Worm (Caenorhabditis elegans) whole organism, L4 larva: ENCODE measurements around the gene pepm-1.

Experiments used
- F26F4.8 ChIP-seq: fragments of 200-800 bp; sonication (Bioruptor generic); conservative IDR thresholded peaks from 2 replicates; pipeline ENCODE4 v1.3.6; 2022; ENCODE audit warnings: missing genetic modification characterization, missing compliant biosample characterization
- F37D6.2 ChIP-seq: sonication (generic microtip); optimal IDR thresholded peaks from 2 replicates; lab custom pipeline; 2016; ENCODE audit warnings: mild to moderate bottlenecking, missing genetic modification characterization, missing compliant biosample characterization
- T20F7.1 ChIP-seq: fragments of 200-800 bp; sonication (Bioruptor generic); optimal IDR thresholded peaks from 2 replicates; lab custom pipeline; 2018; ENCODE audit warnings: mild to moderate bottlenecking, missing genetic modification characterization, missing compliant biosample characterization
- Y75B8A.6 ChIP-seq: fragments of 200-800 bp; sonication (Bioruptor generic); IDR thresholded peaks from 2 replicates; pipeline ENCODE4 v1.3.6; 2022; ENCODE audit warnings: missing genetic modification reagents, missing genetic modification characterization, missing compliant biosample characterization
- ZK337.2 ChIP-seq: fragments of 200-800 bp; sonication (Bioruptor generic); IDR thresholded peaks from 2 replicates; pipeline ENCODE4 v1.3.6; 2022; ENCODE audit warnings: missing genetic modification reagents, missing genetic modification characterization, missing compliant biosample characterization
- ZK546.5 ChIP-seq, 2 experiments: sonication (generic microtip); optimal IDR thresholded peaks; 2 replicates each; lab custom pipeline; 2017; ENCODE audit warnings: missing biosample characterization in 2 of 2, missing genetic modification characterization in 2 of 2
- aha-1 ChIP-seq: fragments of 150-350 bp; peaks from one replicate; lab custom pipeline; 2014; ENCODE audit warnings: missing biosample characterization, missing genetic modification characterization
- ceh-28 ChIP-seq: fragments of 150-350 bp; optimal IDR thresholded peaks from 2 replicates; lab custom pipeline; 2014; ENCODE audit warnings: missing biosample characterization, missing genetic modification reagents, missing genetic modification characterization
- ceh-82 ChIP-seq: sonication (generic microtip); optimal IDR thresholded peaks from 2 replicates; lab custom pipeline; 2017; ENCODE audit warnings: missing biosample characterization, missing genetic modification characterization
- ces-1 ChIP-seq: fragments of 150-350 bp; sonication (generic microtip); optimal IDR thresholded peaks from 4 replicates; lab custom pipeline; 2014; ENCODE audit warnings: missing biosample characterization, missing genetic modification reagents, missing genetic modification characterization
- cey-2 ChIP-seq: sonication (generic microtip); optimal IDR thresholded peaks from 3 replicates; lab custom pipeline; 2017; ENCODE audit warnings: missing genetic modification characterization, mild to moderate bottlenecking, missing compliant biosample characterization, antibody characterized with exemption, borderline replicate concordance; ENCODE audit not compliant: insufficient read depth
- daf-12 ChIP-seq: fragments of 150-350 bp; optimal IDR thresholded peaks from 2 replicates; lab custom pipeline; 2014; ENCODE audit warnings: missing biosample characterization, missing genetic modification reagents, missing genetic modification characterization
- daf-16 ChIP-seq, 3 experiments: sonication (generic microtip); optimal IDR thresholded peaks; 2 replicates each; lab custom pipeline; 2016 to 2017; ENCODE audit warnings: missing genetic modification characterization in 3 of 3, missing genetic modification reagents in 3 of 3, mild to moderate bottlenecking in 2 of 3, missing compliant biosample characterization in 2 of 3, missing biosample characterization in 1 of 3, moderate library complexity in 1 of 3
- dpl-1 ChIP-seq: fragments of 150-350 bp; optimal IDR thresholded peaks from 2 replicates; lab custom pipeline; 2014; ENCODE audit warnings: missing biosample characterization, missing genetic modification reagents, missing genetic modification characterization
- egl-27 ChIP-seq: sonication (generic microtip); optimal IDR thresholded peaks from 3 replicates; lab custom pipeline; 2017; ENCODE audit warnings: missing biosample characterization, missing genetic modification reagents, missing genetic modification characterization
- fos-1 ChIP-seq: fragments of 150-350 bp; optimal IDR thresholded peaks from 2 replicates; lab custom pipeline; 2014; ENCODE audit warnings: missing biosample characterization, missing genetic modification characterization
- hif-1 ChIP-seq, 2 experiments: sonication (generic microtip); optimal IDR thresholded peaks; 2 replicates each; lab custom pipeline; 2016 to 2017; ENCODE audit warnings: missing compliant biosample characterization in 2 of 2, missing genetic modification characterization in 2 of 2, missing genetic modification reagents in 2 of 2, missing genotype in 2 of 2, mild to moderate bottlenecking in 1 of 2
- hlh-11 ChIP-seq: fragments of 200-800 bp; sonication (Bioruptor generic); optimal IDR thresholded peaks from 2 replicates; lab custom pipeline; 2018; ENCODE audit warnings: mild to moderate bottlenecking, missing genetic modification characterization, missing compliant biosample characterization
- jun-1 ChIP-seq: fragments of 150-350 bp; optimal IDR thresholded peaks from 2 replicates; lab custom pipeline; 2014; ENCODE audit warnings: missing biosample characterization, missing genetic modification reagents, missing genetic modification characterization
- lim-7 ChIP-seq: fragments of 200-800 bp; sonication (Bioruptor generic); IDR thresholded peaks from 2 replicates; pipeline ENCODE4 v1.3.6; 2022; ENCODE audit warnings: missing genetic modification characterization, missing compliant biosample characterization
- lin-15B ChIP-seq: fragments of 150-350 bp; sonication (generic microtip); optimal IDR thresholded peaks from 3 replicates; lab custom pipeline; 2014; ENCODE audit warnings: missing biosample characterization, missing genetic modification characterization
- lin-39 ChIP-seq: fragments of 150-350 bp; optimal IDR thresholded peaks from 2 replicates; lab custom pipeline; 2014; ENCODE audit warnings: missing biosample characterization, missing genetic modification reagents, missing genetic modification characterization
- lir-3 ChIP-seq: sonication (generic microtip); optimal IDR thresholded peaks from 2 replicates; lab custom pipeline; 2016; ENCODE audit warnings: mild to moderate bottlenecking, missing genetic modification characterization, missing compliant biosample characterization
- lsy-2 ChIP-seq, 2 experiments: fragments of 150-350 bp in 1 of 2; sonication (generic microtip) in 1 of 2; optimal IDR thresholded peaks; 2 replicates each; lab custom pipeline; 2014 to 2017; ENCODE audit warnings: missing biosample characterization in 2 of 2, missing genetic modification characterization in 2 of 2
- madf-5 ChIP-seq, 2 experiments: fragments of 200-800 bp; sonication (Bioruptor generic); IDR thresholded peaks; 2 replicates each; pipeline ENCODE4 v1.3.6; 2022; ENCODE audit warnings: missing compliant biosample characterization in 2 of 2, missing genetic modification characterization in 2 of 2
- madf-9 ChIP-seq: fragments of 200-800 bp; sonication (Bioruptor generic); conservative IDR thresholded peaks from 2 replicates; pipeline ENCODE4 v1.3.6; 2022; ENCODE audit warnings: missing genetic modification reagents, missing genetic modification characterization, missing compliant biosample characterization
- mdt-29 ChIP-seq: fragments of 200-800 bp; sonication (Bioruptor generic); IDR thresholded peaks from 2 replicates; pipeline ENCODE4 v1.3.6; 2022; ENCODE audit warnings: missing genetic modification reagents, missing genetic modification characterization, missing compliant biosample characterization
- mep-1 ChIP-seq: fragments of 150-350 bp; sonication (generic microtip); optimal IDR thresholded peaks from 3 replicates; lab custom pipeline; 2014; ENCODE audit warnings: missing biosample characterization, missing genetic modification characterization
- mes-2 ChIP-seq: sonication (generic microtip); optimal IDR thresholded peaks from 2 replicates; lab custom pipeline; 2016; ENCODE audit warnings: missing genotype, mild to moderate bottlenecking, missing genetic modification characterization, missing compliant biosample characterization; ENCODE audit not compliant: poor library complexity, severe bottlenecking
- nhr-10 ChIP-seq: fragments of 150-350 bp; optimal IDR thresholded peaks from 2 replicates; lab custom pipeline; 2014; ENCODE audit warnings: missing biosample characterization, missing genetic modification characterization
- nhr-25 ChIP-seq: sonication (generic microtip); optimal IDR thresholded peaks from 2 replicates; lab custom pipeline; 2017; ENCODE audit warnings: missing genetic modification characterization, mild to moderate bottlenecking, missing compliant biosample characterization, antibody characterized with exemption, moderate library complexity, borderline replicate concordance; ENCODE audit not compliant: insufficient read depth
- nhr-28 ChIP-seq: fragments of 150-350 bp; optimal IDR thresholded peaks from 2 replicates; lab custom pipeline; 2014; ENCODE audit warnings: missing biosample characterization, missing genetic modification characterization
- nhr-42 ChIP-seq: fragments of 200-800 bp; sonication (Bioruptor generic); IDR thresholded peaks from 2 replicates; pipeline ENCODE4 v1.3.6; 2022; ENCODE audit warnings: missing genetic modification characterization, missing compliant biosample characterization
- nhr-48 ChIP-seq: sonication (generic microtip); optimal IDR thresholded peaks from 2 replicates; lab custom pipeline; 2016; ENCODE audit warnings: mild to moderate bottlenecking, missing genetic modification characterization, missing compliant biosample characterization
- nhr-6 ChIP-seq: fragments of 150-350 bp; optimal IDR thresholded peaks from 2 replicates; lab custom pipeline; 2014; ENCODE audit warnings: missing biosample characterization, missing genetic modification characterization
- nhr-76 ChIP-seq: fragments of 150-350 bp; optimal IDR thresholded peaks from 2 replicates; lab custom pipeline; 2014; ENCODE audit warnings: missing biosample characterization, missing genetic modification characterization
- nhr-77 ChIP-seq: fragments of 150-350 bp; optimal IDR thresholded peaks from 2 replicates; lab custom pipeline; 2014; ENCODE audit warnings: missing biosample characterization, missing genetic modification characterization
- php-3 ChIP-seq: fragments of 200-800 bp; sonication (Bioruptor generic); IDR thresholded peaks from 2 replicates; pipeline ENCODE4 v1.3.6; 2022; ENCODE audit warnings: missing genetic modification reagents, missing genetic modification characterization, missing compliant biosample characterization
- rbr-2 ChIP-seq: sonication (generic microtip); optimal IDR thresholded peaks from 2 replicates; lab custom pipeline; 2016; ENCODE audit warnings: missing genotype, missing genetic modification characterization, missing compliant biosample characterization
- sdz-12 ChIP-seq: fragments of 200-800 bp; sonication (Bioruptor generic); optimal IDR thresholded peaks from 2 replicates; lab custom pipeline; 2018; ENCODE audit warnings: mild to moderate bottlenecking, missing genetic modification characterization, missing compliant biosample characterization
- skn-1 ChIP-seq: fragments of 150-350 bp; optimal IDR thresholded peaks from 2 replicates; lab custom pipeline; 2014; ENCODE audit warnings: missing biosample characterization, missing genetic modification characterization
- tag-97 ChIP-seq: fragments of 200-800 bp; sonication (Bioruptor generic); IDR thresholded peaks from 2 replicates; pipeline ENCODE4 v1.3.6; 2022; ENCODE audit warnings: missing genetic modification characterization, missing compliant biosample characterization
- unc-39 ChIP-seq: sonication (generic microtip); optimal IDR thresholded peaks from 2 replicates; lab custom pipeline; 2017; ENCODE audit warnings: missing biosample characterization, missing genetic modification characterization
- unc-62 ChIP-seq, 3 experiments: fragments of 150-350 bp in 1 of 3; sonication (generic microtip); optimal IDR thresholded peaks in 2 of 3; peaks in 1 of 3; 1 replicate in 1 of 3; 2 replicates in 2 of 3; lab custom pipeline; 2014 to 2017; ENCODE audit warnings: missing biosample characterization in 3 of 3, missing genetic modification characterization in 3 of 3, missing genetic modification reagents in 3 of 3, missing genotype in 1 of 3
- vab-7 ChIP-seq: fragments of 200-800 bp; sonication (Bioruptor generic); IDR thresholded peaks from 2 replicates; pipeline ENCODE4 v1.3.6; 2022; ENCODE audit warnings: missing genetic modification reagents, missing genetic modification characterization, missing compliant biosample characterization
- ztf-11 ChIP-seq: fragments of 150-350 bp; optimal IDR thresholded peaks from 2 replicates; lab custom pipeline; 2014; ENCODE audit warnings: missing biosample characterization, missing genetic modification characterization
- ztf-7 ChIP-seq: fragments of 150-350 bp; optimal IDR thresholded peaks from 2 replicates; lab custom pipeline; 2014; ENCODE audit warnings: missing biosample characterization, missing genetic modification characterization

Gene pepm-1

ce11 chrV:14336655-14337054 is 7.7 kb downstream of the pepm-1 start, which contains the start of gene srm-6:
Gene srm-6, plus strand, starts transcription at chrV:14336955.
- TF ChIP-seq dpl-1 (GFP tag; lab: Kevin White, UChicago) (no peak), hif-1 (tag; optimal IDR thresholded peaks at IDR 0.05; lab: Kevin White, UChicago) (no peak), daf-12 (tag; lab: Kevin White, UChicago) (no peak), nhr-42 (GFP tag; lab: Robert Waterston, UW) (no peak)

- TF ChIP-seq ZK337.2 (GFP tag; lab: Robert Waterston, UW) (no peak), ztf-7 (tag; lab: Kevin White, UChicago) (no peak), nhr-6 (no peak), nhr-76 (no peak), Y75B8A.6 (no peak), T20F7.1 (GFP tag; lab: Kevin White, UChicago) (no peak), unc-62 (GFP tag; optimal IDR thresholded peaks at IDR 0.05 in 1 of 2; lab: Kevin White, UChicago) (peak in 1 of 2 experiments; percentile 79), unc-62 (tag; optimal IDR thresholded peaks at IDR 0.05; lab: Kevin White, UChicago) (no peak), ztf-11 (no peak)
These were observed 12.8 kb downstream of the pepm-1 start, which contains the start of gene F47B8.10 for ce11 chrV:14341672-14342071. Gene F47B8.10, plus strand, starts transcription at chrV:14341972.

ce11 chrV:14347234-14347826 is 18.4 kb downstream of the pepm-1 start, which contains the start of gene cept-2:
Gene cept-2, plus strand, starts transcription at chrV:14347766.
- no peak for TF ChIP-seq sdz-12
- TF ChIP-seq rbr-2 (tag; lab: Kevin White, UChicago): peak; percentile 94
- no peak for TF ChIP-seq lin-39 (tag; lab: Kevin White, UChicago)
- TF ChIP-seq F26F4.8 (GFP tag; lab: Robert Waterston, UW): no peak
- TF ChIP-seq daf-16 (GFP tag; optimal IDR thresholded peaks at IDR 0.05; lab: Kevin White, UChicago): no peak
- TF ChIP-seq daf-16 (tag; optimal IDR thresholded peaks at IDR 0.05; lab: Kevin White, UChicago): peak; percentile 69
- TF ChIP-seq ceh-82: no peak
- no peak for TF ChIP-seq ceh-28 (tag; lab: Kevin White, UChicago)
- TF ChIP-seq ZK546.5 (tag; optimal IDR thresholded peaks at IDR 0.05; lab: Kevin White, UChicago): no peak
- no peak for TF ChIP-seq mep-1 (tag; lab: Kevin White, UChicago)
- TF ChIP-seq mes-2 (tag; lab: Kevin White, UChicago): peak; percentile 99
- TF ChIP-seq Y75B8A.6: no peak
- TF ChIP-seq aha-1 (tag; lab: Kevin White, UChicago): peak; percentile 97
- TF ChIP-seq fos-1 (tag; lab: Kevin White, UChicago): no peak
- peak; percentile 73 to 95 for TF ChIP-seq lsy-2 (tag; optimal IDR thresholded peaks at IDR 0.05; lab: Kevin White, UChicago)
- TF ChIP-seq egl-27 (tag; lab: Kevin White, UChicago): no peak
- TF ChIP-seq skn-1 (tag; lab: Kevin White, UChicago): no peak
- no peak for TF ChIP-seq unc-39
- TF ChIP-seq tag-97 (GFP tag; lab: Robert Waterston, UW): no peak
- TF ChIP-seq vab-7 (GFP tag; lab: Robert Waterston, UW): peak; percentile 79
- peak; percentile 53; the same call in 1 of the 2 replicates for TF ChIP-seq php-3
- no peak for TF ChIP-seq lim-7 (GFP tag; lab: Robert Waterston, UW)
- TF ChIP-seq lin-15B (tag; lab: Kevin White, UChicago): no peak
- TF ChIP-seq madf-9 (GFP tag; lab: Robert Waterston, UW): no peak
- TF ChIP-seq ztf-11: no peak
- no peak for TF ChIP-seq nhr-48 (tag; lab: Kevin White, UChicago)
- peak; percentile 89 for TF ChIP-seq dpl-1 (GFP tag; lab: Kevin White, UChicago)
- no peak for TF ChIP-seq lir-3 (tag; lab: Kevin White, UChicago)
- TF ChIP-seq nhr-28 (tag; lab: Kevin White, UChicago): peak; percentile 88
- TF ChIP-seq nhr-10 (tag; lab: Kevin White, UChicago): no peak
- no peak for TF ChIP-seq jun-1 (tag; lab: Kevin White, UChicago)
- TF ChIP-seq hlh-11: peak; percentile 85
- no peak for TF ChIP-seq madf-5 (GFP tag; IDR thresholded peaks at IDR 0.05; lab: Robert Waterston, UW)
- TF ChIP-seq cey-2: no peak
- peak; percentile 38 for TF ChIP-seq ces-1 (GFP tag; lab: Kevin White, UChicago)
- peak; percentile 15 for TF ChIP-seq nhr-25 (tag; lab: Kevin White, UChicago)
- TF ChIP-seq mdt-29: no peak
- peak; percentile 95 for TF ChIP-seq nhr-77 (tag; lab: Kevin White, UChicago)
- no peak for TF ChIP-seq F37D6.2 (tag; lab: Kevin White, UChicago)
